Worm (Caenorhabditis elegans): Measurements from ENCODE around the gene C44B9.2.

The C44B9.2 gene

ce11 chrIII:10875132-10875531 lies at the start of gene C44B9.2:
Gene C44B9.2 (plus strand): TSS chrIII:10875432.
- TF ChIP-seq skn-1 (tag; optimal IDR thresholded peaks at IDR 0.05) (no peak), C34F6.9 (tag; optimal IDR thresholded peaks at IDR 0.05) (no peak), nhr-77 (tag; optimal IDR thresholded peaks at IDR 0.05) (no peak), ZK546.5 (tag; optimal IDR thresholded peaks at IDR 0.05) (no peak), nhr-25 (tag; optimal IDR thresholded peaks at IDR 0.05) (no peak), nhr-11 (tag; optimal IDR thresholded peaks at IDR 0.05) (no peak), elt-1 (tag; optimal IDR thresholded peaks at IDR 0.05) (no peak), sma-9 (GFP tag; optimal IDR thresholded peaks at IDR 0.05) (no peak), sma-9 (tag; optimal IDR thresholded peaks at IDR 0.05) (no peak), elt-3 (tag; optimal IDR thresholded peaks at IDR 0.05) (no peak), ama-1 (optimal IDR thresholded peaks at IDR 0.05) (no peak), nhr-12 (tag; optimal IDR thresholded peaks at IDR 0.05) (no peak), snpc-4 (tag; optimal IDR thresholded peaks at IDR 0.05) (no peak)

- TF ChIP-seq nhr-6 (tag; optimal IDR thresholded peaks at IDR 0.05) (no peak), snpc-4 (tag; optimal IDR thresholded peaks at IDR 0.05) (no peak), elt-3 (tag; optimal IDR thresholded peaks at IDR 0.05) (no peak), peb-1 (tag; optimal IDR thresholded peaks at IDR 0.05) (no peak), alr-1 (tag; optimal IDR thresholded peaks at IDR 0.05) (no peak), ztf-1 (GFP tag; conservative IDR thresholded peaks at IDR 0.05) (no peak)
These were observed 43.7 kb upstream of the C44B9.2 start for ce11 chrIII:10831483-10831882.

DNA sequence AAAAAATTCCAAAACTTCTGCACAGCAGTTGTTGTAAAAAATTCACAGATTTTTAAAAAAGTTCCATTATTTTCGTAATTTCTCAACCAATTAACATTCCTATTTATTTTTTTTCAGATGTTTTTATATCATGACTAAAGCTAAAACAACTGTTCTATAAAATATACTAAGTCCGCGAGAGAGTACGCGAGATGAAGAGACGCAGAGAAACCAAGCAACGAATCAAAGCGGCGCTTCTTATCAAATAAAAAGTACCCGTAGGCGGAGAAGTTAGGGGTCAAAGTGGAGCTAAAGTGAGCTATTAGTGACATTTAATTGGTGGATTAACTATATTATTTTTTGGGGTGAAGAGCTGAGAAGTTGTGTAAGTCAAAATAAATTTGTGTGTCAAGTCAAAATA lies 42.6 kb upstream of the C44B9.2 start, which contains the start of gene sbsp-1:
sbsp-1 (plus strand) TSS at position 301 of the 400 bp plus-strand sequence.
- TF ChIP-seq lin-39 (tag; optimal IDR thresholded peaks at IDR 0.05), result no peak

- TF ChIP-seq alr-1 (tag; optimal IDR thresholded peaks at IDR 0.05) (no peak), R02D3.7 (tag; optimal IDR thresholded peaks at IDR 0.05) (peak; percentile 58), lin-13 (GFP tag; optimal IDR thresholded peaks at IDR 0.05) (peak; percentile 86), unc-62 (GFP tag; optimal IDR thresholded peaks at IDR 0.05) (no peak), lin-11 (tag; optimal IDR thresholded peaks at IDR 0.05) (peak; percentile 77), unc-39 (tag; optimal IDR thresholded peaks at IDR 0.05) (no peak), nhr-129 (tag; optimal IDR thresholded peaks at IDR 0.05) (peak; percentile 82), nhr-10 (tag; optimal IDR thresholded peaks at IDR 0.05) (peak; percentile 20), nhr-25 (tag; optimal IDR thresholded peaks at IDR 0.05) (peak; percentile 83), skn-1 (tag; optimal IDR thresholded peaks at IDR 0.05) (no peak), ceh-16 (tag; optimal IDR thresholded peaks at IDR 0.05) (peak; percentile 27), dmd-4 (tag; optimal IDR thresholded peaks at IDR 0.05) (no peak), sma-9 (GFP tag; optimal IDR thresholded peaks at IDR 0.05) (no peak), sma-9 (tag; optimal IDR thresholded peaks at IDR 0.05) (no peak), ZK546.5 (tag; optimal IDR thresholded peaks at IDR 0.05) (peak; percentile 23), mab-5 (tag; optimal IDR thresholded peaks at IDR 0.05) (peak; percentile 64), nhr-21 (tag; optimal IDR thresholded peaks at IDR 0.05) (peak; percentile 84), peb-1 (tag; optimal IDR thresholded peaks at IDR 0.05) (no peak), sma-3 (GFP tag; optimal IDR thresholded peaks at IDR 0.05) (peak; percentile 94), gmeb-1 (tag; optimal IDR thresholded peaks at IDR 0.05) (peak; percentile 91), fos-1 (tag; optimal IDR thresholded peaks at IDR 0.05) (peak; percentile 54), lsy-2 (tag; optimal IDR thresholded peaks at IDR 0.05) (peak; percentile 87 to 92), elt-3 (tag; optimal IDR thresholded peaks at IDR 0.05) (no peak), ztf-4 (tag; optimal IDR thresholded peaks at IDR 0.05) (peak; percentile 46), blmp-1 (tag; optimal IDR thresholded peaks at IDR 0.05; ENCODE audit: insufficient read depth) (peak; percentile 13), nhr-77 (tag; optimal IDR thresholded peaks at IDR 0.05) (peak; percentile 75), ztf-11 (tag; optimal IDR thresholded peaks at IDR 0.05) (no peak), F13H6.1 (tag; optimal IDR thresholded peaks at IDR 0.05) (peak; percentile 79), sem-4 (tag; optimal IDR thresholded peaks at IDR 0.05) (peak; percentile 10), lin-39 (tag; optimal IDR thresholded peaks at IDR 0.05) (no peak), nhr-6 (tag; optimal IDR thresholded peaks at IDR 0.05) (peak; percentile 75), elt-1 (tag; optimal IDR thresholded peaks at IDR 0.05) (no peak), nhr-11 (tag; optimal IDR thresholded peaks at IDR 0.05) (no peak), ceh-82 (tag; optimal IDR thresholded peaks at IDR 0.05) (no peak), mdl-1 (tag; optimal IDR thresholded peaks at IDR 0.05) (peak in 1 of 2 experiments; percentile 23), ama-1 (optimal IDR thresholded peaks at IDR 0.05) (no peak), nhr-12 (tag; optimal IDR thresholded peaks at IDR 0.05) (no peak), ztf-1 (GFP tag; conservative IDR thresholded peaks at IDR 0.05) (no peak), nhr-23 (tag; optimal IDR thresholded peaks at IDR 0.05) (no peak), snpc-4 (tag; optimal IDR thresholded peaks at IDR 0.05) (peak; percentile 72), mbf-1 (tag; optimal IDR thresholded peaks at IDR 0.05) (no peak), C34F6.9 (tag; optimal IDR thresholded peaks at IDR 0.05) (peak; percentile 90), unc-55 (GFP tag; optimal IDR thresholded peaks at IDR 0.05) (peak; percentile 87), nhr-237 (tag; optimal IDR thresholded peaks at IDR 0.05) (peak; percentile 17), egl-27 (tag; optimal IDR thresholded peaks at IDR 0.05) (peak; percentile 72), Y55F3AM.14 (GFP tag; optimal IDR thresholded peaks at IDR 0.05) (no peak)
These were observed 30.4 kb upstream of the C44B9.2 start, which contains the start of gene pde-12 for ce11 chrIII:10844873-10845272. Gene pde-12 (minus strand): TSS chrIII:10845020.

All from whole organism, L2 larva.